Fruit fly (Drosophila melanogaster): ENCODE data around the gene Nup43.

DNA sequence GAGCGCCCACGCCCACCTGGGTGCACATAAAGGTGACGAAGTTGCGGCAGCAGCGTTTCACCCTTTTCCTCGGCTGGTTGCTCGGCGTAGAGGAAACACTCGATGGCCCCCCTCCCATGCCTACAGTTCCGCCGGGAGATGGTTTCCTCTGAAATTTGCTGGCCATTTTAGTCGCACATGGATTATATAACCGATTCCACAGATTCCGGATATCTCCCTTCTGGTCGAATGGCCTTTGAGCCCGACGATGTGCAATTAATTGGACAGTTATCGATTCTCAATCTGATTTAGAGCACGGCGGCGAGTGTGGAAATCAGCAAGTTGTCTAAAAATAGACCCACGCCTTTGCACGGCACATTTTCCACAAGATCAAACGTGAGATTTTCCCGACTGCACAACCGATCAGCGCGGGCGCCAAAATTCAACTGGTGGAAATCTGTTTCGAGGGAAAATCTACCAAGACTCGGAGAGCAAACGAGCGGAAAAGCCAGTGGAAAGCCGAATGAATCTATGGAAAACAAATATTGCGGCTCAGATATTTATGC is 44.8 kb downstream of the Nup43 start, which contains the start of gene CG10864:
- TF ChIP-seq CG7045 (GFP tag; optimal IDR thresholded peaks at IDR 0.05) (no peak), CG33017 (tag; optimal IDR thresholded peaks at IDR 0.05) (no peak), Crg-1 (GFP tag; optimal IDR thresholded peaks at IDR 0.05) (no peak), Hr96 (GFP tag; optimal IDR thresholded peaks at IDR 0.05) (no peak)

All from whole organism, adult.